Worm (Caenorhabditis elegans) whole organism, young adult: ENCODE results near the gene Y55F3AM.9.

ENCODE experiments used
- C06A6.2 ChIP-seq: fragments of 200-800 bp; sonication (Bioruptor generic); conservative IDR thresholded peaks from 2 replicates; pipeline ENCODE4 v1.3.6; 2022; ENCODE audit warnings: missing genetic modification characterization, missing compliant biosample characterization
- C17E4.6 ChIP-seq: fragments of 200-800 bp; sonication (Bioruptor generic); IDR thresholded peaks from 2 replicates; pipeline ENCODE4 v1.3.6; 2022; ENCODE audit warnings: missing genetic modification reagents, missing genetic modification characterization, missing compliant biosample characterization
- F33H1.4 ChIP-seq: fragments of 200-800 bp; sonication (Bioruptor generic); IDR thresholded peaks from 2 replicates; pipeline ENCODE4 v1.3.6; 2022; ENCODE audit warnings: missing genetic modification reagents, missing genetic modification characterization, missing compliant biosample characterization
- F52B5.7 ChIP-seq: sonication (generic microtip); optimal IDR thresholded peaks from 2 replicates; lab custom pipeline; 2016; ENCODE audit warnings: mild to moderate bottlenecking, missing genetic modification characterization, missing compliant biosample characterization
- K12H6.12 ChIP-seq: fragments of 200-800 bp; sonication (Bioruptor generic); optimal IDR thresholded peaks from 2 replicates; lab custom pipeline; 2018; ENCODE audit warnings: mild to moderate bottlenecking, missing genetic modification characterization, missing compliant biosample characterization
- Y53G8AR.9 ChIP-seq: fragments of 200-800 bp; sonication (Bioruptor generic); conservative IDR thresholded peaks from 2 replicates; pipeline ENCODE4 v1.3.6; 2022; ENCODE audit warnings: missing genetic modification reagents, missing genetic modification characterization, missing compliant biosample characterization
- aptf-2 ChIP-seq: fragments of 200-800 bp; sonication (Bioruptor generic); conservative IDR thresholded peaks from 2 replicates; pipeline ENCODE4 v1.3.6; 2022; ENCODE audit warnings: missing genetic modification reagents, missing genetic modification characterization, missing compliant biosample characterization
- attf-3 ChIP-seq: fragments of 200-800 bp; sonication (Bioruptor generic); conservative IDR thresholded peaks from 2 replicates; pipeline ENCODE4 v1.3.6; 2022; ENCODE audit warnings: missing genetic modification reagents, missing genetic modification characterization, missing compliant biosample characterization
- attf-5 ChIP-seq: fragments of 200-800 bp; sonication (Bioruptor generic); optimal IDR thresholded peaks from 2 replicates; lab custom pipeline; 2018; ENCODE audit warnings: mild to moderate bottlenecking, missing genetic modification characterization, missing compliant biosample characterization
- cebp-1 ChIP-seq, 2 experiments: fragments of 200-800 bp in 1 of 2; sonication (Bioruptor generic) in 1 of 2; sonication (generic microtip) in 1 of 2; IDR thresholded peaks in 1 of 2; optimal IDR thresholded peaks in 1 of 2; 2 replicates each; pipeline versions ENCODE4 v1.3.6 to Lab custom; 2017 to 2022; ENCODE audit warnings: missing compliant biosample characterization in 2 of 2, missing genetic modification characterization in 2 of 2, mild to moderate bottlenecking in 1 of 2, missing genetic modification reagents in 1 of 2, moderate library complexity in 1 of 2
- ceh-79 ChIP-seq: sonication (generic microtip); optimal IDR thresholded peaks from 2 replicates; lab custom pipeline; 2017; ENCODE audit warnings: mild to moderate bottlenecking, missing genetic modification characterization, missing compliant biosample characterization
- die-1 ChIP-seq: sonication (generic microtip); optimal IDR thresholded peaks from 2 replicates; lab custom pipeline; 2016; ENCODE audit warnings: missing genotype, mild to moderate bottlenecking, missing genetic modification characterization, missing compliant biosample characterization
- dox-1 ChIP-seq: fragments of 200-800 bp; sonication (Bioruptor generic); IDR thresholded peaks from 2 replicates; pipeline ENCODE4 v1.3.6; 2022; ENCODE audit warnings: missing genetic modification reagents, missing genetic modification characterization, missing compliant biosample characterization
- efl-1 ChIP-seq: fragments of 150-350 bp; optimal IDR thresholded peaks from 2 replicates; lab custom pipeline; 2014; ENCODE audit warnings: missing biosample characterization, missing genetic modification reagents, missing genetic modification characterization
- egl-18 ChIP-seq: fragments of 200-800 bp; sonication (Bioruptor generic); IDR thresholded peaks from 2 replicates; pipeline ENCODE4 v1.3.6; 2022; ENCODE audit warnings: missing genetic modification reagents, missing genetic modification characterization, missing compliant biosample characterization
- gei-17 ChIP-seq: fragments of 200-800 bp; sonication (Bioruptor generic); optimal IDR thresholded peaks from 2 replicates; lab custom pipeline; 2018; ENCODE audit warnings: mild to moderate bottlenecking, missing genetic modification characterization, missing compliant biosample characterization
- him-1 ChIP-seq: sonication (generic microtip); optimal IDR thresholded peaks from 2 replicates; lab custom pipeline; 2016; ENCODE audit warnings: missing genotype, missing genetic modification reagents, missing genetic modification characterization, missing compliant biosample characterization
- hrde-1 ChIP-seq: sonication (generic microtip); optimal IDR thresholded peaks from 2 replicates; lab custom pipeline; 2016; ENCODE audit warnings: missing genetic modification characterization, mild to moderate bottlenecking, missing compliant biosample characterization, moderate library complexity, missing genotype, missing genetic modification reagents, borderline replicate concordance
- lin-35 ChIP-seq, 3 experiments: fragments of 150-350 bp in 2 of 3; sonication (generic microtip) in 1 of 3; optimal IDR thresholded peaks; 2 replicates each; lab custom pipeline; 2014 to 2018; ENCODE audit warnings: missing biosample characterization in 3 of 3, missing genetic modification characterization in 3 of 3, missing genetic modification reagents in 3 of 3
- lin-40 ChIP-seq: sonication (generic microtip); optimal IDR thresholded peaks from 2 replicates; lab custom pipeline; 2016; ENCODE audit warnings: missing genetic modification characterization, mild to moderate bottlenecking, missing compliant biosample characterization, missing genotype, missing genetic modification reagents
- lin-54 ChIP-seq: fragments of 200-800 bp; sonication (Bioruptor generic); optimal IDR thresholded peaks from 2 replicates; lab custom pipeline; 2018; ENCODE audit warnings: mild to moderate bottlenecking, missing genetic modification characterization, missing compliant biosample characterization
- lsl-1 ChIP-seq: fragments of 200-800 bp; sonication (Bioruptor generic); optimal IDR thresholded peaks from 2 replicates; lab custom pipeline; 2018; ENCODE audit warnings: mild to moderate bottlenecking, missing genetic modification characterization, moderate library complexity, missing compliant biosample characterization
- lsy-27 ChIP-seq: sonication (generic microtip); optimal IDR thresholded peaks from 2 replicates; lab custom pipeline; 2017; ENCODE audit warnings: missing genetic modification characterization, mild to moderate bottlenecking, missing compliant biosample characterization, antibody characterized with exemption, missing genotype, borderline replicate concordance; ENCODE audit not compliant: insufficient read depth
- madf-6 ChIP-seq: fragments of 200-800 bp; sonication (Bioruptor generic); IDR thresholded peaks from 2 replicates; pipeline ENCODE4 v1.3.6; 2022; ENCODE audit warnings: missing genetic modification reagents, missing genetic modification characterization, missing compliant biosample characterization
- mcd-1 ChIP-seq: fragments of 200-800 bp; sonication (Bioruptor generic); IDR thresholded peaks from 2 replicates; pipeline ENCODE4 v1.3.6; 2022; ENCODE audit warnings: missing genetic modification reagents, missing genetic modification characterization, missing compliant biosample characterization
- nfya-2 ChIP-seq: fragments of 200-800 bp; sonication (Bioruptor generic); IDR thresholded peaks from 2 replicates; pipeline ENCODE4 v1.3.6; 2022; ENCODE audit warnings: missing genetic modification reagents, missing genetic modification characterization, missing compliant biosample characterization
- nfyb-1 ChIP-seq: fragments of 200-800 bp; sonication (Bioruptor generic); IDR thresholded peaks from 2 replicates; pipeline ENCODE4 v1.3.6; 2022; ENCODE audit warnings: missing genetic modification reagents, missing genetic modification characterization, missing compliant biosample characterization
- nhr-90 ChIP-seq: sonication (generic microtip); optimal IDR thresholded peaks from 2 replicates; lab custom pipeline; 2016; ENCODE audit warnings: missing genotype, mild to moderate bottlenecking, missing genetic modification characterization, missing compliant biosample characterization
- pha-4 ChIP-seq: fragments of 150-350 bp; sonication (generic microtip); optimal IDR thresholded peaks from 2 replicates; lab custom pipeline; 2014; ENCODE audit warnings: missing biosample characterization, missing genetic modification reagents, missing genetic modification characterization
- rpc-1 ChIP-seq, 2 experiments: fragments of 150-350 bp in 1 of 2; sonication (generic microtip) in 1 of 2; optimal IDR thresholded peaks; 2 replicates each; lab custom pipeline; 2014 to 2018; ENCODE audit warnings: missing biosample characterization in 1 of 2, missing genetic modification characterization in 1 of 2, missing genetic modification reagents in 1 of 2, missing genotype in 1 of 2
- sea-2 ChIP-seq: fragments of 200-800 bp; sonication (Bioruptor generic); IDR thresholded peaks from 2 replicates; pipeline ENCODE4 v1.3.6; 2022; ENCODE audit warnings: missing genetic modification characterization, missing compliant biosample characterization
- snpc-1.1 ChIP-seq: sonication (generic microtip); optimal IDR thresholded peaks from 2 replicates; lab custom pipeline; 2017; ENCODE audit warnings: missing genetic modification characterization, mild to moderate bottlenecking, missing compliant biosample characterization, antibody characterized with exemption, moderate library complexity, missing genotype, missing genetic modification reagents; ENCODE audit not compliant: insufficient read depth
- snpc-3.4 ChIP-seq: sonication (generic microtip); optimal IDR thresholded peaks from 2 replicates; lab custom pipeline; 2017; ENCODE audit warnings: missing genetic modification characterization, mild to moderate bottlenecking, missing compliant biosample characterization, antibody characterized with exemption, moderate library complexity, missing genotype, missing genetic modification reagents
- somi-1 ChIP-seq: fragments of 200-800 bp; sonication (Bioruptor generic); optimal IDR thresholded peaks from 2 replicates; lab custom pipeline; 2018; ENCODE audit warnings: mild to moderate bottlenecking, missing genetic modification characterization, missing compliant biosample characterization
- tbp1 ChIP-seq: fragments of 200-800 bp; sonication (Bioruptor generic); optimal IDR thresholded peaks from 2 replicates; lab custom pipeline; 2018; ENCODE audit warnings: mild to moderate bottlenecking, missing genetic modification characterization, missing compliant biosample characterization
- ztf-22 ChIP-seq: fragments of 200-800 bp; sonication (Bioruptor generic); optimal IDR thresholded peaks from 2 replicates; lab custom pipeline; 2018; ENCODE audit warnings: mild to moderate bottlenecking, missing genetic modification characterization, moderate library complexity, missing compliant biosample characterization
- ztf-28 ChIP-seq: fragments of 200-800 bp; sonication (Bioruptor generic); IDR thresholded peaks from 2 replicates; pipeline ENCODE4 v1.3.6; 2022; ENCODE audit warnings: missing genetic modification reagents, missing genetic modification characterization, missing compliant biosample characterization

Gene Y55F3AM.9

DNA sequence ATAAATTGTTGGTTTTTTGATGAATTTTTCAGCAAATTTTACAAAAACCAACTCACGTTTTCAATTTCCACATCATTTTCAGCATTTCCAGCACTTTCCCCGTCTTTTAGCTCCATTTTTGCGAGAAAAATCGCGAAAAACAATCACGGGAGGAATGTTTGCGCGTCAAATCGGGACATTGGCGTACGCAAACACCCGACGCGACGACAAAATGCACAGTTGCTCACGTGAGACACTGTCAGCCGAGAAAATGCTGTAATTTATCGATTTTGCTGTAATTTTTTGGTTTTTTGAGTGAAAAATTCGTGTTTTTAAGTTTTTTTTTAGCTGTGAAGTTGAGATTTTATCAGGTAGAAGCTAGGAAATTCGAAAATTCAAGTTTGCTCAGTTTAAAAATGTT, at the start of gene Y55F3AM.9:
Gene Y55F3AM.9 (minus strand): TSS at position 189 of the 400 bp plus-strand sequence.
- no peak for TF ChIP-seq egl-18 (GFP tag; lab: Robert Waterston, UW)
- no peak for TF ChIP-seq somi-1 (GFP tag; lab: Kevin White, UChicago)
- TF ChIP-seq die-1 (tag; lab: Kevin White, UChicago): no peak
- no peak for TF ChIP-seq hrde-1 (tag; lab: Kevin White, UChicago)
- TF ChIP-seq K12H6.12 (tag; lab: Kevin White, UChicago): peak; percentile 27
- no peak for TF ChIP-seq Y53G8AR.9 (GFP tag; lab: Robert Waterston, UW)
- no peak for TF ChIP-seq nfya-2 (GFP tag; lab: Robert Waterston, UW)
- TF ChIP-seq nfyb-1 (GFP tag; lab: Robert Waterston, UW): 0 out of 2 replicates have a peak, but pooled peaks have one; percentile 17
- peak; percentile 52 for TF ChIP-seq F33H1.4 (GFP tag; lab: Robert Waterston, UW)
- no peak for TF ChIP-seq C06A6.2 (GFP tag; lab: Robert Waterston, UW)
- TF ChIP-seq ztf-28: 0 out of 2 replicates have a peak, but pooled peaks have one; percentile 13
- peak in 1 of 3 experiments; percentile 22 for TF ChIP-seq lin-35 (GFP tag; optimal IDR thresholded peaks at IDR 0.05; lab: Kevin White, UChicago)
- TF ChIP-seq pha-4 (tag; lab: Kevin White, UChicago): no peak
- TF ChIP-seq efl-1 (GFP tag; lab: Kevin White, UChicago): peak; percentile 10
- no peak for TF ChIP-seq aptf-2 (GFP tag; lab: Robert Waterston, UW)
- peak; percentile 48 for TF ChIP-seq attf-5
- TF ChIP-seq ztf-22: no peak
- TF ChIP-seq lin-54: peak; percentile 7
- no peak for TF ChIP-seq F52B5.7 (tag; lab: Kevin White, UChicago)
- peak; percentile 10 for TF ChIP-seq tbp1 (GFP tag; lab: Kevin White, UChicago)
- no peak for TF ChIP-seq snpc-3.4 (tag; lab: Kevin White, UChicago)
- no peak for TF ChIP-seq nhr-90
- TF ChIP-seq madf-6 (GFP tag; lab: Robert Waterston, UW): peak; percentile 51; the same call in 1 of the 2 replicates
- TF ChIP-seq attf-3 (GFP tag; lab: Robert Waterston, UW): no peak
- TF ChIP-seq lsl-1 (GFP tag; lab: Kevin White, UChicago): peak; percentile 41
- TF ChIP-seq gei-17 (GFP tag; lab: Kevin White, UChicago): no peak
- TF ChIP-seq mcd-1 (GFP tag; lab: Robert Waterston, UW): peak; percentile 68
- 0 out of 2 replicates have a peak, but pooled peaks have one; percentile 39 for TF ChIP-seq dox-1 (GFP tag; lab: Robert Waterston, UW)
- peak; percentile 19 for TF ChIP-seq snpc-1.1
- TF ChIP-seq lsy-27: no peak
- no peak for TF ChIP-seq C17E4.6
- TF ChIP-seq ceh-79 (tag; lab: Kevin White, UChicago): no peak
- TF ChIP-seq cebp-1 (GFP tag; IDR thresholded peaks at IDR 0.05; lab: Robert Waterston, UW): no peak
- TF ChIP-seq cebp-1 (tag; optimal IDR thresholded peaks at IDR 0.05; lab: Kevin White, UChicago): peak; percentile 37
- peak; percentile 24 for TF ChIP-seq lin-40
- TF ChIP-seq rpc-1 (optimal IDR thresholded peaks at IDR 0.05; lab: Kevin White, UChicago): no peak
- TF ChIP-seq rpc-1 (tag; optimal IDR thresholded peaks at IDR 0.05; lab: Kevin White, UChicago): no peak
- TF ChIP-seq him-1 (tag; lab: Kevin White, UChicago): no peak

DNA sequence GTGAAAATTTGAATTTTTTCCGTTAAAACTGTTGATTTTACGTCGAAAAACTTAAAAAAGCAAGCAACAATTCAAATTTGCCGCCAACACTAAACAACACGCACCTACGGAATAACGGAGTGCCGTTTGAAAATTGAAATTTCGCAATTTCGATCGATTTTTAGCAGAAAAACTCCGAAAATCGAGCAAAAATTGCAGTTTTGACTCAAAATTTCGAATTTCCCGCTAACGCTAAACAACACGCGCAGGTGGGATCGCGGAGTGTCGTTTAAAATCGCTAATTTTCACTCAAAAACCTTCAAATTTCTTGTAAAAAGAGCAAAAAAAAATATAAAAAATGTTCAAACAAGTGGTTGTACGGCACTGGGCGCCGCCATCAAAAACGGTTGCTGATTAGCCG, 49.0 kb upstream of the Y55F3AM.9 start:
- TF ChIP-seq attf-3 (GFP tag; lab: Robert Waterston, UW): peak; percentile 72
- no peak for TF ChIP-seq sea-2 (GFP tag; lab: Robert Waterston, UW)
